Worm (Caenorhabditis elegans): ENCODE measurements around the gene F45D3.4.

- TF ChIP-seq hlh-30 (tag; optimal IDR thresholded peaks at IDR 0.05; ENCODE audit: insufficient read depth): no peak
- no peak for TF ChIP-seq ceh-30 (tag; optimal IDR thresholded peaks at IDR 0.05)
- TF ChIP-seq madf-2 (tag; optimal IDR thresholded peaks at IDR 0.05): no peak
- no peak for TF ChIP-seq nhr-11 (tag; optimal IDR thresholded peaks at IDR 0.05)
- TF ChIP-seq C38D4.7 (GFP tag; optimal IDR thresholded peaks at IDR 0.05): no peak
- no peak for TF ChIP-seq fax-1 (tag; optimal IDR thresholded peaks at IDR 0.05)
- no peak for TF ChIP-seq nhr-232 (tag; optimal IDR thresholded peaks at IDR 0.05)
- TF ChIP-seq sox-4 (tag; optimal IDR thresholded peaks at IDR 0.05): no peak
- TF ChIP-seq tbx-2 (tag; optimal IDR thresholded peaks at IDR 0.05): no peak
- no peak for TF ChIP-seq ceh-9 (tag; optimal IDR thresholded peaks at IDR 0.05)
- no peak for TF ChIP-seq hlh-6 (tag; optimal IDR thresholded peaks at IDR 0.05)
- no peak for TF ChIP-seq ceh-31 (tag; optimal IDR thresholded peaks at IDR 0.05)
- no peak for TF ChIP-seq unc-55 (GFP tag; optimal IDR thresholded peaks at IDR 0.05)
- TF ChIP-seq nfya-1 (tag; optimal IDR thresholded peaks at IDR 0.05): no peak
Observed at ce11 chrV:12531084-12531483, 21.9 kb downstream of the F45D3.4 start.
